Worm (Caenorhabditis elegans) whole organism, early embryonic: ENCODE data around the gene srh-178.
"Not testable (repeated sequence)": the region's sequence is repeated elsewhere in the genome, so short reads cannot be mapped to it uniquely, and the experiment has no call there.

Experiments
- B0310.2 ChIP-seq: sonication (generic microtip); optimal IDR thresholded peaks from 2 replicates; lab custom pipeline; 2016; ENCODE audit warnings: mild to moderate bottlenecking, missing genetic modification characterization, missing compliant biosample characterization
- F13C5.2 ChIP-seq: sonication (generic microtip); optimal IDR thresholded peaks from 2 replicates; lab custom pipeline; 2017; ENCODE audit warnings: mild to moderate bottlenecking, missing genetic modification characterization, inconsistent platforms, missing compliant biosample characterization
- aly-1 ChIP-seq: sonication (generic microtip); optimal IDR thresholded peaks from 2 replicates; lab custom pipeline; 2016; ENCODE audit warnings: missing genetic modification characterization, missing compliant biosample characterization
- ama-1 ChIP-seq: fragments of 150-350 bp; optimal IDR thresholded peaks from 2 replicates; lab custom pipeline; 2014
- ceh-13 ChIP-seq: fragments of 200-800 bp; sonication (Bioruptor generic); optimal IDR thresholded peaks from 2 replicates; lab custom pipeline; 2018; ENCODE audit warnings: mild to moderate bottlenecking, missing genetic modification characterization, missing compliant biosample characterization
- ceh-36 ChIP-seq: sonication (generic microtip); optimal IDR thresholded peaks from 2 replicates; lab custom pipeline; 2016; ENCODE audit warnings: missing genetic modification characterization, inconsistent platforms, missing compliant biosample characterization
- ets-7 ChIP-seq: sonication (generic microtip); optimal IDR thresholded peaks from 2 replicates; lab custom pipeline; 2016; ENCODE audit warnings: missing genotype, missing genetic modification characterization, missing compliant biosample characterization
- flt-1 ChIP-seq: fragments of 200-800 bp; sonication (Bioruptor generic); IDR thresholded peaks from 2 replicates; pipeline ENCODE4 v1.3.6; 2022; ENCODE audit warnings: missing genetic modification characterization, missing compliant biosample characterization
- hmbx-1 ChIP-seq: sonication (generic microtip); optimal IDR thresholded peaks from 2 replicates; lab custom pipeline; 2016; ENCODE audit warnings: mild to moderate bottlenecking, missing genetic modification characterization, missing compliant biosample characterization
- hmg-4 ChIP-seq: fragments of 200-800 bp; sonication (Bioruptor generic); optimal IDR thresholded peaks from 2 replicates; lab custom pipeline; 2018; ENCODE audit warnings: mild to moderate bottlenecking, missing genetic modification characterization, missing compliant biosample characterization
- hnd-1 ChIP-seq: sonication (generic microtip); optimal IDR thresholded peaks from 2 replicates; lab custom pipeline; 2016; ENCODE audit warnings: missing genetic modification characterization, missing compliant biosample characterization
- pes-1 ChIP-seq: fragments of 200-800 bp; sonication (Bioruptor generic); IDR thresholded peaks from 2 replicates; pipeline ENCODE4 v1.3.6; 2022; ENCODE audit warnings: missing genetic modification reagents, missing genetic modification characterization, missing compliant biosample characterization
- scrt-1 ChIP-seq: fragments of 200-800 bp; sonication (Bioruptor generic); IDR thresholded peaks from 2 replicates; pipeline ENCODE4 v1.3.6; 2022; ENCODE audit warnings: missing genetic modification characterization, missing compliant biosample characterization
- sea-1 ChIP-seq: fragments of 200-800 bp; sonication (Bioruptor generic); conservative IDR thresholded peaks from 2 replicates; pipeline ENCODE4 v1.3.6; 2022; ENCODE audit warnings: missing genetic modification characterization, missing compliant biosample characterization
- tbx-11 ChIP-seq: fragments of 200-800 bp; sonication (Bioruptor generic); IDR thresholded peaks from 2 replicates; pipeline ENCODE4 v1.3.6; 2022; ENCODE audit warnings: missing genetic modification characterization, missing compliant biosample characterization
- tbx-37 ChIP-seq: fragments of 200-800 bp; sonication (Bioruptor generic); conservative IDR thresholded peaks from 2 replicates; pipeline ENCODE4 v1.3.6; 2022; ENCODE audit warnings: missing genetic modification reagents, missing genetic modification characterization, missing compliant biosample characterization
- tra-4 ChIP-seq: sonication (generic microtip); optimal IDR thresholded peaks from 2 replicates; lab custom pipeline; 2017; ENCODE audit warnings: missing genetic modification characterization, missing compliant biosample characterization

The srh-178 gene

DNA sequence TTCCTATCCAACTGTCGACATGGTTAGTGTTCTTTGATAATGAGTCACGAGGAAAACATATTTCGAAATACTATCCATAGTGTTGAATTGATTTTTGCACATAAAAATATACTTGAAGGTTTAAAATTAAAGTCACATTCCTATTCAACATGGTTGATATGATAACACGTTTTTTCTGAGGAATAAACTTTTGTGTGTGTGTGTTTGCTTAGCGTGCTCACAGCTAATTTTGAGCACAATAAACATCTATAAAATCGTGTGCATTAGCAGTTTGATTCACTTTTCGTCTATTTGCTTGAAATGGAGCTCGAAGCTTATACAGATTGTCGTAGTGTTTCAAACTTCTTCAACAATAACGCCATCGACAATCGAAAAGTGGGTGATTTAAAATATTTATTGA, 23.6 kb downstream of the srh-178 start, which contains the start of gene ZK228.10:
ZK228.10 (plus strand) TSS at position 301 of the 400 bp plus-strand sequence.
- TF ChIP-seq hnd-1 (tag; lab: Kevin White, UChicago) (no peak), hmbx-1 (tag; lab: Kevin White, UChicago) (no peak), pes-1 (no peak), aly-1 (tag; lab: Kevin White, UChicago) (no peak), ets-7 (tag; lab: Kevin White, UChicago) (no peak), tbx-37 (GFP tag; lab: Robert Waterston, UW) (no peak), B0310.2 (tag; lab: Kevin White, UChicago) (no peak), scrt-1 (GFP tag; lab: Robert Waterston, UW) (no peak), sea-1 (no peak), hmg-4 (GFP tag; lab: Kevin White, UChicago) (no peak), ceh-36 (tag; lab: Kevin White, UChicago) (no peak), ceh-13 (GFP tag; lab: Kevin White, UChicago) (no peak), ama-1 (lab: Kevin White, UChicago) (no peak)

DNA sequence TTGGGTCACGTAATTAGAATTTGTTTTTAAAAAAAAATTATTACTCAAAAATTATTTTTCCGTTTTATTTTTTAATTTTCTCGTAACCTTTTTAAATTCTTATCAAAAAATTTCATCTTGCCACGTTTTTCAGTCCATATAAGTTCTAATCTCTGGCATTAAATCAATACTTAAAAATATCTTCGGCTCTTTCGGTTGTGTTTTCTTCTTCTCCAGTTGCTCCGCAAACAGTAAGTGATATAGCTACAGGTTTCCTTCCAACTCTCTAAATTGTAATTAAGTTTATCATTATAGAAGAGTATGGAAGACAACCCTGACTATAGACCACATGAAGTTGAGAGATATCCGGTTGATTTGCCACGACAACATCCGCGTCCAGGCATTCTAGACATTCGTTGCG, 36.0 kb downstream of the srh-178 start, which contains the start of gene ZK228.1:
ZK228.1 (plus strand) TSS at position 301 of the 400 bp plus-strand sequence.
- no peak for TF ChIP-seq ama-1 (lab: Kevin White, UChicago)

DNA sequence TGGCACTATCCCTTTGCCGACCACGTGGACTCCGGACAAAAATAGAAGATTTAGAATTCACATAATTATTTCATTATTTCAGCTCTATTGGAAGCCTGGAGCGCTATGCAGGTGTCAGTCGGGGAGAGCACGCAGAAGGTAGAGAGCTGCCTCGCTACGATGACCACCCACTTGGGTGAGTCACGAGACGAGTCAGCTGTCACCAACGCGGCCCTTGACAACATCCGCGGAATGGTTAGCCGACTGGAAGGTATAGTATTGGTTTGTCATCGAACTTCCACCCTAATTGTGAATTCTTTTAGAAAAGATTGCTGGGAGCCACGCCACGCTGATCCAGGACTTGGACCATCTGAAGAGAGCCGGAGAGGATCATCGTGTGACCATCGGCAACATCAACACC, 40.7 kb downstream of the srh-178 start, which contains the start of gene ZK262.9:
ZK262.9 (plus strand) TSS at position 301 of the 400 bp plus-strand sequence.
- not testable (repeated sequence) for TF ChIP-seq scrt-1 (GFP tag; lab: Robert Waterston, UW); flt-1 (GFP tag; lab: Robert Waterston, UW); tra-4

DNA sequence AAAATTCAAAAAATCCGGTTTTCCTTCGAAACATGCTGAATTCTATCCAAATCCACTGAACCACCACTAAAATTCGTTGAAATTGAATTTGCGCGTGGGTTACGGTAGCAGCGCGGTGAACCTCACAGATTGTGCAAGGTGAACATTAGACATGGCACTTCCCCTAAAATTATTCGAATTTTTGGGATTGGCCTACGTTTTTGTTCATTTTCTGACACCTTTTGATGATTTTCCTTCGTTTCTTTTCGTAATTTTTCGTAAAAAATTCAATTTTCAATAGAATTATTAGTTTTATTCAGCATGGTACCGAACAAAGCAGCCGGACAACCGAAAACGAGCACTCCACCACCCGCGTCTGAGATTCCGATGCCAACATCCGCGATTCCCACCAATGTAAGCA, 42.0 kb downstream of the srh-178 start, which contains the start of gene ZK262.8:
ZK262.8 (plus strand) TSS at position 301 of the 400 bp plus-strand sequence.
- TF ChIP-seq tbx-11 (GFP tag; lab: Robert Waterston, UW) (no peak), B0310.2 (tag; lab: Kevin White, UChicago) (no peak), F13C5.2 (tag; lab: Kevin White, UChicago) (no peak), aly-1 (tag; lab: Kevin White, UChicago) (no peak), ceh-13 (GFP tag; lab: Kevin White, UChicago) (no peak), tbx-37 (GFP tag; lab: Robert Waterston, UW) (no peak)

DNA sequence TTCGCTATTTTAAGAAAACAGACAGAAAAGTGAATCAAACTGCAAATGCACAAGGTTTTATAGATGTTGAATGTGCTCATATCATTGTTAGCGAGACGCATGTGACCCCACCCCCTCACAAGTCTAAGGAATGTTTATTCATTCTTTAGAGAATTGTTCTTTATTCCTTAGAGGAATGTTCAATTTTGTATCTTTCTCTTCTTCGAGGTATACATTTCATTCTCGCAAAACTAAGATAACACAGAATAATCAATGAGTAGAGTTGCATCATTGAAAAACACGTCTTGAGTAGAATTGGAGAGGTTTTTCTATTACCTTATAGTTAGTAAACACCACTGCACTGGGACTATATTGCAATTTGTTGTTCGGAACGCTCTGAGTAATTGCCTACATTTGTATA, 45.2 kb downstream of the srh-178 start, which contains the start of gene ZK262.20:
ZK262.20 (minus strand) TSS at position 101 of the 400 bp plus-strand sequence.
- TF ChIP-seq ceh-13 (GFP tag; lab: Kevin White, UChicago) (no peak), ama-1 (lab: Kevin White, UChicago) (no peak), pes-1 (no peak), aly-1 (tag; lab: Kevin White, UChicago) (no peak), ets-7 (tag; lab: Kevin White, UChicago) (no peak), scrt-1 (GFP tag; lab: Robert Waterston, UW) (no peak), hmbx-1 (tag; lab: Kevin White, UChicago) (no peak), B0310.2 (tag; lab: Kevin White, UChicago) (no peak)

DNA sequence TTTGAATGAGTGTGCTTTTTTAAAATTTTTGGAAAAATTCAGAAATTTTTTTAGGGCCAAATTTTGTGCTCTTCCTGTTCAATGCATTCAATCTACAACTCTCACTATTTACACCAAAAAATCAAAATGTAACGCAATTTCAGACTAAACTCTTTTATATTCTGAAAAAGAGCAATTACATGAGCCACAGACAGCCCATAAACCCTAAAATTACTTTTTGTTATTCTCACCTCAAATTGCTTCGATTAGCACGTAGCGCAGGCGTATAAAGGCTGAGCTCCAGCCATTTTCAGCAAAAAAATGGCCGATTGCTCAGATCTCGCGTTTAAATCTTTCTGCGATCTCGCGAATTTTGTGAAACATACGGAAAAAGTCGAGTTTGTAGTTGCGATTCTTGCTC, 48.7 kb downstream of the srh-178 start, which contains the start of gene srw-82:
srw-82 (plus strand) TSS at position 301 of the 400 bp plus-strand sequence.
- TF ChIP-seq tra-4 (no peak), F13C5.2 (tag; lab: Kevin White, UChicago) (no peak), scrt-1 (GFP tag; lab: Robert Waterston, UW) (no peak), hnd-1 (tag; lab: Kevin White, UChicago) (no peak), tbx-37 (GFP tag; lab: Robert Waterston, UW) (no peak), aly-1 (tag; lab: Kevin White, UChicago) (no peak), B0310.2 (tag; lab: Kevin White, UChicago) (no peak), flt-1 (GFP tag; lab: Robert Waterston, UW) (no peak)

DNA sequence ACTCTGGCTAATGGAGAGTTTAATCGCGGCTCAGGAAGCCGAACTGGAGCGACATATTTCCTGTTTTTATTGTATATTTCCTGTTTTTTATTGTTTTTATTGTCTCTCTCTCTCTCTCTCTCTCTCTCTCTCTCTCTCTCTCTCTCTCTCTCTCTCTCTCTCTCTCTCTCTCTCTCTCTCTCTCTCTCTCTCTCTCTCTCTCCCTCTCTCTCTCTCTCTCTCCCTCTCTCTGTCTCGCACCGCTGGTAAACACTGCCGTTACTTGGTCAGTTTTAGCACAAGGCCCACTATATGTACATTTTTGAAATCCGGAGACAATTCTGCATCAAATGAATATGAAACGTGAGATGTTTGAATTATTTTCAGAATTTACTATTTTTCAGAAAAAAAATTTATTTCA, 49.3 kb downstream of the srh-178 start:
- TF ChIP-seq F13C5.2 (tag; lab: Kevin White, UChicago) (no peak), pes-1 (no peak), tra-4 (no peak), ets-7 (tag; lab: Kevin White, UChicago) (no peak), tbx-11 (GFP tag; lab: Robert Waterston, UW) (no peak)
